Fruit fly (Drosophila melanogaster): ENCODE data around the gene Hk.

Gene Hk

DNA sequence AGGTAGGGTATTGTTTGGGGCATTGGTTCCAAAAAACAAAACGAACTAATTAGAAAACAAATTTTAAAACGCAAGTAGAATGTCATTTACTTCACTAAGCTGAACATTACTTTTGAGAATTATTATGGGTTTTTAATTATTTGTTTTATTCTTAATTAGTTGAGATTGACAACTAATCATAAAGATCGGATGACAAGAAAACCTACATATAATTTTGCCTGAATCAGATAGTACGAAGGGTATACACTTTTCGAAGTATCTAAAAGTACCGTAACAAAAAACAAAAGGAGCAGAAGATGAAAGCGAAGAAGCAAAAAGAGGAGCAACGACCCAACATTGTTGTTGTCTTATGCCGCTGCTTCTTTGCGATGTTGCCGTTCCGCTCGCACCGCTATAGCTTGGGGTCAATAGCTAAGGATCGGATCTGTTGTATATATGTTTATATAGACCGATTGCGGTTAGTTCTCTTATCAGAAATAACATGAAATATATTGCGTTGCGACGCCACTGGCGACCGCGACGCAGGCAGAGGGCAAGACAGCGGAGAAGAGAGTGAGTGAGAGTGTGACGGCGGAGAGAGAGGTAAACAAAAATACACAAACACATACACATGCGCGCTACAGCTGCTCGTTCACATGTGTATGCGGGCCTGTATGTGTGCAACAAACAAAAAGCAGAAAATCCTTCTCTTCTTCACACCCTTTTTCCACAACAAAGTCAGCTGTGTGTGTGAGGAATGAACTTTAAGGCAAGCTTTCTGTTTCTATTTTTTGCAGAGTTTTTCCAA is 52.0 kb downstream of the Hk start (continued):
- peak; percentile 54 for TF ChIP-seq tio (GFP tag; optimal IDR thresholded peaks at IDR 0.05)
- TF ChIP-seq CG31441 (GFP tag; IDR thresholded peaks at IDR 0.05), result peak; percentile 66
- TF ChIP-seq pfk (GFP tag; optimal IDR thresholded peaks at IDR 0.05), result no peak
- TF ChIP-seq CG17361 (GFP tag; IDR thresholded peaks at IDR 0.05), result peak; percentile 69
- no peak for TF ChIP-seq Doc2 (GFP tag; IDR thresholded peaks at IDR 0.05)
- peak; percentile 20 for TF ChIP-seq CG12104 (GFP tag; optimal IDR thresholded peaks at IDR 0.05)
- no peak for TF ChIP-seq sc (optimal IDR thresholded peaks at IDR 0.05)
- no peak for TF ChIP-seq sc (GFP tag; optimal IDR thresholded peaks at IDR 0.05)
- TF ChIP-seq CrebB (tag; optimal IDR thresholded peaks at IDR 0.05), result no peak
- TF ChIP-seq jing (GFP tag; optimal IDR thresholded peaks at IDR 0.05), result no peak
- no peak for TF ChIP-seq CG1792 (GFP tag; optimal IDR thresholded peaks at IDR 0.05)
- TF ChIP-seq CG18011 (GFP tag; optimal IDR thresholded peaks at IDR 0.05), result no peak
- TF ChIP-seq cwo (GFP tag; optimal IDR thresholded peaks at IDR 0.05), result peak; percentile 58
- no peak for TF ChIP-seq CG4730 (GFP tag; IDR thresholded peaks at IDR 0.05)
- TF ChIP-seq unc-4 (GFP tag; IDR thresholded peaks at IDR 0.05; ENCODE audit: partially characterized antibody), result no peak
- 0 out of 3 replicates have a peak, but pooled peaks have one; percentile 23 for TF ChIP-seq CG11695 (GFP tag; IDR thresholded peaks at IDR 0.05)
- peak; percentile 17 for TF ChIP-seq CG15073 (GFP tag; optimal IDR thresholded peaks at IDR 0.05)
- TF ChIP-seq Lpt (GFP tag; optimal IDR thresholded peaks at IDR 0.05), result no peak
- peak; percentile 61 for TF ChIP-seq CG8924 (tag; optimal IDR thresholded peaks at IDR 0.05)
- TF ChIP-seq gem (tag; optimal IDR thresholded peaks at IDR 0.05), result peak; percentile 87
- TF ChIP-seq CG3281 (GFP tag; optimal IDR thresholded peaks at IDR 0.05), result peak; percentile 74
- peak; percentile 36; the same call in 1 of the 2 replicates for TF ChIP-seq sob (GFP tag; IDR thresholded peaks at IDR 0.05)
- TF ChIP-seq CG10979 (tag; optimal IDR thresholded peaks at IDR 0.05), result peak; percentile 64
- peak; percentile 30 for TF ChIP-seq CHES-1-like (GFP tag; optimal IDR thresholded peaks at IDR 0.05)
- peak; percentile 24 for TF ChIP-seq CG10654 (GFP tag; optimal IDR thresholded peaks at IDR 0.05)
- peak in 1 of 2 experiments; percentile 68 for TF ChIP-seq crp (GFP tag; optimal IDR thresholded peaks at IDR 0.05)
- peak; percentile 51 for TF ChIP-seq CG13775 (GFP tag; optimal IDR thresholded peaks at IDR 0.05)
- TF ChIP-seq CG17829 (tag; optimal IDR thresholded peaks at IDR 0.05), result peak; percentile 64
- peak; percentile 53 for TF ChIP-seq lbe (GFP tag; optimal IDR thresholded peaks at IDR 0.05)
- TF ChIP-seq CG1647 (GFP tag; optimal IDR thresholded peaks at IDR 0.05), result no peak
- TF ChIP-seq CG30403 (GFP tag; optimal IDR thresholded peaks at IDR 0.05), result peak; percentile 72
- peak; percentile 24 for TF ChIP-seq Spps (tag; optimal IDR thresholded peaks at IDR 0.05)
- peak; percentile 63 for TF ChIP-seq CG18619 (GFP tag; optimal IDR thresholded peaks at IDR 0.05)
- no peak for TF ChIP-seq stwl (tag; optimal IDR thresholded peaks at IDR 0.05)
- TF ChIP-seq phol (tag; optimal IDR thresholded peaks at IDR 0.05), result peak; percentile 73
- TF ChIP-seq sisA (GFP tag; IDR thresholded peaks at IDR 0.05), result peak; percentile 40
- peak; percentile 45 for TF ChIP-seq pum (GFP tag; optimal IDR thresholded peaks at IDR 0.05)
- peak; percentile 64 for TF ChIP-seq Dip3 (GFP tag; optimal IDR thresholded peaks at IDR 0.05)
- TF ChIP-seq luna (GFP tag; optimal IDR thresholded peaks at IDR 0.05), result no peak
- TF ChIP-seq sim (GFP tag; IDR thresholded peaks at IDR 0.05), result no peak
- TF ChIP-seq esg (GFP tag; conservative IDR thresholded peaks at IDR 0.05), result peak; percentile 26
- no peak for TF ChIP-seq CG5180 (GFP tag; optimal IDR thresholded peaks at IDR 0.05)
- no peak for TF ChIP-seq kni (GFP tag; optimal IDR thresholded peaks at IDR 0.05)
- peak; percentile 70; the same call in 2 of the 3 replicates for TF ChIP-seq Dbx (GFP tag; IDR thresholded peaks at IDR 0.05)
- peak; percentile 55 for TF ChIP-seq CG17385 (GFP tag; optimal IDR thresholded peaks at IDR 0.05)
- TF ChIP-seq CG8089 (GFP tag; optimal IDR thresholded peaks at IDR 0.05), result no peak
- peak; percentile 40 for TF ChIP-seq tin (GFP tag; optimal IDR thresholded peaks at IDR 0.05)
- no peak for TF ChIP-seq da (GFP tag; optimal IDR thresholded peaks at IDR 0.05)
- no peak for TF ChIP-seq CG6689 (GFP tag; IDR thresholded peaks at IDR 0.05)

Data from whole organism, embryonic.